ENCODE assay signal across 2 worm cellular contexts in genomic region chrII:11917530-11917952, ce11.
A peak's percentile ranks its signal among the peaks of the same experiment; 100 is the strongest.
TF ChIP-seq lines count a peak whose summit lies in the region.

No protein-coding gene starts in this region.

TF ChIP-seq in whole organism, L4 larva, 104 proteins besides CTCF, POLR2A, EP300 and RAD21 (continued from another document):
- TF ChIP-seq dpl-1 (GFP tag; optimal IDR thresholded peaks at IDR 0.05; lab: Kevin White, UChicago) (no peak), ztf-11 (tag; optimal IDR thresholded peaks at IDR 0.05; lab: Kevin White, UChicago) (no peak), pqm-1 (tag; optimal IDR thresholded peaks at IDR 0.05; lab: Kevin White, UChicago) (no peak), rbr-2 (tag; optimal IDR thresholded peaks at IDR 0.05; lab: Kevin White, UChicago) (no peak), dmd-6 (GFP tag; IDR thresholded peaks at IDR 0.05; lab: Robert Waterston, UW) (no peak), daf-8 (GFP tag; IDR thresholded peaks at IDR 0.05; lab: Robert Waterston, UW) (0 out of 2 replicates have a peak, but pooled peaks have one; percentile 65), cey-2 (tag; optimal IDR thresholded peaks at IDR 0.05; lab: Kevin White, UChicago; ENCODE audit: borderline replicate concordance, insufficient read depth) (no peak), lir-3 (tag; optimal IDR thresholded peaks at IDR 0.05; lab: Kevin White, UChicago) (no peak), hlh-11 (tag; optimal IDR thresholded peaks at IDR 0.05; lab: Kevin White, UChicago) (no peak), F10B5.3 (tag; optimal IDR thresholded peaks at IDR 0.05; lab: Kevin White, UChicago) (no peak), T20F7.1 (GFP tag; optimal IDR thresholded peaks at IDR 0.05; lab: Kevin White, UChicago) (no peak), ama-1 (optimal IDR thresholded peaks at IDR 0.05; lab: Kevin White, UChicago) (peak; percentile 48), nhr-48 (tag; optimal IDR thresholded peaks at IDR 0.05; lab: Kevin White, UChicago) (no peak), lin-1 (GFP tag; IDR thresholded peaks at IDR 0.05; lab: Robert Waterston, UW) (peak; percentile 80), mdt-29 (GFP tag; IDR thresholded peaks at IDR 0.05; lab: Robert Waterston, UW) (0 out of 2 replicates have a peak, but pooled peaks have one; percentile 11), spr-1 (tag; optimal IDR thresholded peaks at IDR 0.05; lab: Kevin White, UChicago) (peak; percentile 36), snpc-4 (tag; optimal IDR thresholded peaks at IDR 0.05; lab: Kevin White, UChicago) (no peak), daf-16 (GFP tag; optimal IDR thresholded peaks at IDR 0.05; lab: Kevin White, UChicago) (peak in 1 of 2 experiments; percentile 14), daf-16 (tag; optimal IDR thresholded peaks at IDR 0.05; lab: Kevin White, UChicago) (no peak), jun-1 (tag; optimal IDR thresholded peaks at IDR 0.05; lab: Kevin White, UChicago) (no peak), nhr-77 (tag; optimal IDR thresholded peaks at IDR 0.05; lab: Kevin White, UChicago) (no peak), zip-11 (GFP tag; IDR thresholded peaks at IDR 0.05; lab: Robert Waterston, UW) (no peak), daf-19 (GFP tag; conservative IDR thresholded peaks at IDR 0.05; lab: Robert Waterston, UW) (no peak), set-16 (GFP tag; IDR thresholded peaks at IDR 0.05; lab: Robert Waterston, UW) (no peak), dmd-9 (GFP tag; IDR thresholded peaks at IDR 0.05; lab: Robert Waterston, UW) (no peak), T26A8.4 (GFP tag; IDR thresholded peaks at IDR 0.05; lab: Robert Waterston, UW) (0 out of 2 replicates have a peak, but pooled peaks have one; percentile 33), hlh-30 (tag; optimal IDR thresholded peaks at IDR 0.05; lab: Kevin White, UChicago; ENCODE audit: insufficient read depth) (no peak), hif-1 (tag; optimal IDR thresholded peaks at IDR 0.05; lab: Kevin White, UChicago) (no peak), egl-43 (GFP tag; IDR thresholded peaks at IDR 0.05; lab: Robert Waterston, UW) (0 out of 2 replicates have a peak, but pooled peaks have one; percentile 15), ZK337.2 (GFP tag; IDR thresholded peaks at IDR 0.05; lab: Robert Waterston, UW) (no peak), nhr-6 (tag; optimal IDR thresholded peaks at IDR 0.05; lab: Kevin White, UChicago) (no peak), pha-4 (GFP tag; IDR thresholded peaks at IDR 0.05; lab: Robert Waterston, UW) (peak; percentile 69; the same call in 1 of the 2 replicates), pha-4 (tag; optimal IDR thresholded peaks at IDR 0.05; lab: Kevin White, UChicago) (no peak), egl-27 (tag; optimal IDR thresholded peaks at IDR 0.05; lab: Kevin White, UChicago) (no peak), unc-39 (tag; optimal IDR thresholded peaks at IDR 0.05; lab: Kevin White, UChicago) (no peak), snpc-1.2 (GFP tag; IDR thresholded peaks at IDR 0.05; lab: Robert Waterston, UW) (peak; percentile 68; the same call in 1 of the 2 replicates), Y105C5A.15 (GFP tag; IDR thresholded peaks at IDR 0.05; lab: Robert Waterston, UW) (peak; percentile 89; the same call in 1 of the 2 replicates), lin-15B (tag; optimal IDR thresholded peaks at IDR 0.05; lab: Kevin White, UChicago) (no peak), mes-2 (tag; optimal IDR thresholded peaks at IDR 0.05; lab: Kevin White, UChicago; ENCODE audit: poor library complexity, severe bottlenecking) (peak; percentile 34), lin-39 (tag; optimal IDR thresholded peaks at IDR 0.05; lab: Kevin White, UChicago) (no peak), zip-2 (tag; optimal IDR thresholded peaks at IDR 0.05; lab: Kevin White, UChicago) (no peak), zag-1 (tag; optimal IDR thresholded peaks at IDR 0.05; lab: Kevin White, UChicago) (no peak), madf-9 (GFP tag; conservative IDR thresholded peaks at IDR 0.05; lab: Robert Waterston, UW) (no peak), tag-97 (GFP tag; IDR thresholded peaks at IDR 0.05; lab: Robert Waterston, UW) (no peak), lin-29 (GFP tag; IDR thresholded peaks at IDR 0.05; lab: Robert Waterston, UW) (0 out of 2 replicates have a peak, but pooled peaks have one; percentile 30), Y5F2A.4 (GFP tag; optimal IDR thresholded peaks at IDR 0.05; lab: Kevin White, UChicago) (peak; percentile 53), lim-7 (GFP tag; IDR thresholded peaks at IDR 0.05; lab: Robert Waterston, UW) (no peak), attf-4 (tag; optimal IDR thresholded peaks at IDR 0.05; lab: Kevin White, UChicago) (no peak), R02D3.7 (tag; optimal IDR thresholded peaks at IDR 0.05; lab: Kevin White, UChicago) (no peak), dmd-8 (GFP tag; IDR thresholded peaks at IDR 0.05; lab: Robert Waterston, UW) (0 out of 2 replicates have a peak, but pooled peaks have one; percentile 56), nhr-10 (tag; optimal IDR thresholded peaks at IDR 0.05; lab: Kevin White, UChicago) (no peak), unc-62 (GFP tag; optimal IDR thresholded peaks at IDR 0.05 in 1 of 2; lab: Kevin White, UChicago) (peak in 1 of 2 experiments; percentile 71), unc-62 (tag; optimal IDR thresholded peaks at IDR 0.05; lab: Kevin White, UChicago) (no peak), arid-1 (GFP tag; conservative IDR thresholded peaks at IDR 0.05; lab: Robert Waterston, UW) (peak; percentile 73), ceh-82 (tag; optimal IDR thresholded peaks at IDR 0.05; lab: Kevin White, UChicago) (no peak), saeg-2 (GFP tag; IDR thresholded peaks at IDR 0.05; lab: Robert Waterston, UW) (0 out of 2 replicates have a peak, but pooled peaks have one; percentile 55), mdl-1 (tag; optimal IDR thresholded peaks at IDR 0.05; lab: Kevin White, UChicago) (no peak), dve-1 (tag; optimal IDR thresholded peaks at IDR 0.05; lab: Kevin White, UChicago; ENCODE audit: insufficient read depth) (no peak), duxl-1 (tag; optimal IDR thresholded peaks at IDR 0.05; lab: Kevin White, UChicago; ENCODE audit: poor library complexity) (no peak), ZK546.5 (tag; optimal IDR thresholded peaks at IDR 0.05; lab: Kevin White, UChicago) (no peak), ceh-20 (GFP tag; IDR thresholded peaks at IDR 0.05; lab: Robert Waterston, UW) (no peak), vab-7 (GFP tag; IDR thresholded peaks at IDR 0.05; lab: Robert Waterston, UW) (no peak), Y48G9A.11 (GFP tag; IDR thresholded peaks at IDR 0.05; lab: Robert Waterston, UW) (peak; percentile 66)

TF ChIP-seq in whole organism, young adult, 124 proteins besides CTCF, POLR2A, EP300 and RAD21 (continued from another document and continues in another):
- TF ChIP-seq K12H6.12 (tag; optimal IDR thresholded peaks at IDR 0.05; lab: Kevin White, UChicago) (no peak), sdz-38 (tag; optimal IDR thresholded peaks at IDR 0.05; lab: Kevin White, UChicago) (no peak), madf-3 (GFP tag; IDR thresholded peaks at IDR 0.05; lab: Robert Waterston, UW) (peak; percentile 94), akir-1 (GFP tag; optimal IDR thresholded peaks at IDR 0.05; lab: Kevin White, UChicago) (no peak), attf-3 (GFP tag; conservative IDR thresholded peaks at IDR 0.05; lab: Robert Waterston, UW) (no peak), lin-54 (GFP tag; optimal IDR thresholded peaks at IDR 0.05; lab: Kevin White, UChicago) (peak; percentile 83), fkh-3 (tag; optimal IDR thresholded peaks at IDR 0.05; lab: Kevin White, UChicago) (no peak), tbx-9 (tag; optimal IDR thresholded peaks at IDR 0.05; lab: Kevin White, UChicago; ENCODE audit: borderline replicate concordance) (peak; percentile 83), T26A5.8 (tag; optimal IDR thresholded peaks at IDR 0.05; lab: Kevin White, UChicago) (peak; percentile 77), dpl-1 (GFP tag; optimal IDR thresholded peaks at IDR 0.05; lab: Kevin White, UChicago) (no peak), snpc-3.4 (tag; optimal IDR thresholded peaks at IDR 0.05; lab: Kevin White, UChicago) (peak; percentile 87), repo-1 (tag; optimal IDR thresholded peaks at IDR 0.05; lab: Kevin White, UChicago) (no peak), Y53G8AR.9 (GFP tag; conservative IDR thresholded peaks at IDR 0.05; lab: Robert Waterston, UW) (peak; percentile 92), nhr-120 (GFP tag; IDR thresholded peaks at IDR 0.05; lab: Robert Waterston, UW) (no peak), lin-35 (GFP tag; optimal IDR thresholded peaks at IDR 0.05; lab: Kevin White, UChicago) (peak in 2 of 3 experiments; percentile 22 to 49), cebp-1 (GFP tag; IDR thresholded peaks at IDR 0.05; lab: Robert Waterston, UW) (no peak), cebp-1 (tag; optimal IDR thresholded peaks at IDR 0.05; lab: Kevin White, UChicago) (peak; percentile 72), madf-8 (GFP tag; conservative IDR thresholded peaks at IDR 0.05; lab: Robert Waterston, UW) (no peak; the same call in 1 of the 2 replicates), B0336.3 (GFP tag; IDR thresholded peaks at IDR 0.05; lab: Robert Waterston, UW) (peak; percentile 95), B0035.1 (tag; optimal IDR thresholded peaks at IDR 0.05; lab: Kevin White, UChicago) (no peak), ceh-79 (tag; optimal IDR thresholded peaks at IDR 0.05; lab: Kevin White, UChicago) (peak; percentile 53), nhr-179 (tag; optimal IDR thresholded peaks at IDR 0.05; lab: Kevin White, UChicago) (no peak), him-1 (tag; optimal IDR thresholded peaks at IDR 0.05; lab: Kevin White, UChicago) (peak; percentile 74), attf-6 (GFP tag; IDR thresholded peaks at IDR 0.05; lab: Robert Waterston, UW) (peak; percentile 84), sea-2 (GFP tag; IDR thresholded peaks at IDR 0.05; lab: Robert Waterston, UW) (no peak), tlf-1 (GFP tag; optimal IDR thresholded peaks at IDR 0.05; lab: Kevin White, UChicago) (peak; percentile 82), nfyb-1 (GFP tag; IDR thresholded peaks at IDR 0.05; lab: Robert Waterston, UW) (peak; percentile 61; the same call in 1 of the 2 replicates), pha-4 (tag; optimal IDR thresholded peaks at IDR 0.05; lab: Kevin White, UChicago) (no peak), snpc-1.3 (tag; optimal IDR thresholded peaks at IDR 0.05; lab: Kevin White, UChicago; ENCODE audit: insufficient read depth) (peak; percentile 90), ceh-27 (GFP tag; optimal IDR thresholded peaks at IDR 0.05; lab: Kevin White, UChicago) (no peak), nhr-90 (tag; optimal IDR thresholded peaks at IDR 0.05; lab: Kevin White, UChicago) (peak; percentile 11), aptf-2 (GFP tag; conservative IDR thresholded peaks at IDR 0.05; lab: Robert Waterston, UW) (no peak), ZK185.1 (tag; optimal IDR thresholded peaks at IDR 0.05; lab: Kevin White, UChicago; ENCODE audit: poor library complexity, severe bottlenecking) (no peak), egl-44 (GFP tag; IDR thresholded peaks at IDR 0.05; lab: Robert Waterston, UW) (no peak), nhr-80 (tag; optimal IDR thresholded peaks at IDR 0.05; lab: Kevin White, UChicago) (no peak), let-526 (GFP tag; IDR thresholded peaks at IDR 0.05; lab: Robert Waterston, UW) (no peak), snpc-1.1 (tag; optimal IDR thresholded peaks at IDR 0.05; lab: Kevin White, UChicago; ENCODE audit: insufficient read depth) (peak; percentile 53), hlh-26 (GFP tag; conservative IDR thresholded peaks at IDR 0.05; lab: Robert Waterston, UW) (no peak), F39B2.1 (GFP tag; IDR thresholded peaks at IDR 0.05; lab: Robert Waterston, UW) (peak; percentile 93), zfh-2 (GFP tag; conservative IDR thresholded peaks at IDR 0.05; lab: Robert Waterston, UW) (no peak), ztf-26 (tag; optimal IDR thresholded peaks at IDR 0.05; lab: Kevin White, UChicago) (no peak), F52B5.7 (tag; optimal IDR thresholded peaks at IDR 0.05; lab: Kevin White, UChicago) (no peak), atf-7 (tag; optimal IDR thresholded peaks at IDR 0.05; lab: Kevin White, UChicago) (peak; percentile 55), ztf-28 (GFP tag; IDR thresholded peaks at IDR 0.05; lab: Robert Waterston, UW) (no peak), lag-1 (GFP tag; IDR thresholded peaks at IDR 0.05; lab: Robert Waterston, UW) (no peak), egrh-3 (GFP tag; IDR thresholded peaks at IDR 0.05; lab: Robert Waterston, UW) (no peak), pbrm-1 (GFP tag; IDR thresholded peaks at IDR 0.05; lab: Robert Waterston, UW) (peak; percentile 77), ceh-100 (GFP tag; IDR thresholded peaks at IDR 0.05; lab: Robert Waterston, UW) (peak; percentile 64), B0019.2 (GFP tag; conservative IDR thresholded peaks at IDR 0.05; lab: Robert Waterston, UW) (peak; percentile 46), K11D2.4 (GFP tag; IDR thresholded peaks at IDR 0.05; lab: Robert Waterston, UW) (no peak), Y56A3A.18 (GFP tag; IDR thresholded peaks at IDR 0.05; lab: Robert Waterston, UW) (peak; percentile 84), let-607 (tag; optimal IDR thresholded peaks at IDR 0.05; lab: Kevin White, UChicago) (no peak), dpff-1 (tag; optimal IDR thresholded peaks at IDR 0.05; lab: Kevin White, UChicago) (no peak), chd-7 (tag; optimal IDR thresholded peaks at IDR 0.05; lab: Kevin White, UChicago) (peak; percentile 45), nfya-1 (tag; optimal IDR thresholded peaks at IDR 0.05; lab: Kevin White, UChicago; ENCODE audit: borderline replicate concordance, insufficient read depth) (no peak), nfya-2 (GFP tag; IDR thresholded peaks at IDR 0.05; lab: Robert Waterston, UW) (no peak), hrde-1 (tag; optimal IDR thresholded peaks at IDR 0.05; lab: Kevin White, UChicago; ENCODE audit: borderline replicate concordance) (peak; percentile 97), hmg-20 (GFP tag; IDR thresholded peaks at IDR 0.05; lab: Robert Waterston, UW) (peak; percentile 57; the same call in 1 of the 2 replicates), Y95B8A.8 (GFP tag; IDR thresholded peaks at IDR 0.05; lab: Robert Waterston, UW) (peak; percentile 92), madf-10 (tag; optimal IDR thresholded peaks at IDR 0.05; lab: Kevin White, UChicago) (no peak), gei-17 (GFP tag; optimal IDR thresholded peaks at IDR 0.05; lab: Kevin White, UChicago) (no peak), ztf-22 (GFP tag; optimal IDR thresholded peaks at IDR 0.05; lab: Kevin White, UChicago) (no peak), sptf-2 (GFP tag; optimal IDR thresholded peaks at IDR 0.05; lab: Kevin White, UChicago) (no peak), F10E7.11 (tag; optimal IDR thresholded peaks at IDR 0.05; lab: Kevin White, UChicago) (peak; percentile 78), unc-62 (GFP tag; optimal IDR thresholded peaks at IDR 0.05; lab: Kevin White, UChicago) (no peak), F22D6.2 (tag; optimal IDR thresholded peaks at IDR 0.05; lab: Kevin White, UChicago) (no peak), mcd-1 (GFP tag; IDR thresholded peaks at IDR 0.05; lab: Robert Waterston, UW) (peak; percentile 59), cebp-2 (GFP tag; IDR thresholded peaks at IDR 0.05; lab: Robert Waterston, UW) (peak; percentile 70; the same call in 1 of the 2 replicates), F49E8.2 (tag; optimal IDR thresholded peaks at IDR 0.05; lab: Kevin White, UChicago; ENCODE audit: insufficient read depth) (peak; percentile 94), F37B4.10 (GFP tag; IDR thresholded peaks at IDR 0.05; lab: Robert Waterston, UW) (no peak), F57C9.4 (tag; optimal IDR thresholded peaks at IDR 0.05; lab: Kevin White, UChicago) (no peak), lin-40 (tag; optimal IDR thresholded peaks at IDR 0.05; lab: Kevin White, UChicago) (no peak), mxl-1 (tag; optimal IDR thresholded peaks at IDR 0.05; lab: Kevin White, UChicago) (peak; percentile 31), hmg-1.2 (GFP tag; IDR thresholded peaks at IDR 0.05; lab: Robert Waterston, UW) (peak; percentile 51), ztf-3 (GFP tag; optimal IDR thresholded peaks at IDR 0.05; lab: Kevin White, UChicago) (no peak), aptf-3 (GFP tag; IDR thresholded peaks at IDR 0.05; lab: Robert Waterston, UW) (peak; percentile 74; the same call in 1 of the 2 replicates), madf-6 (GFP tag; IDR thresholded peaks at IDR 0.05; lab: Robert Waterston, UW) (peak; percentile 90)
